Worm (Caenorhabditis elegans) whole organism, L2 larva: ENCODE results near the gene C06G1.1.

Source experiments
- C34F6.9 ChIP-seq: fragments of 150-350 bp; optimal IDR thresholded peaks from 2 replicates; lab custom pipeline; 2014; ENCODE audit warnings: missing biosample characterization, missing genetic modification characterization
- R02D3.7 ChIP-seq: fragments of 150-350 bp; optimal IDR thresholded peaks from 2 replicates; lab custom pipeline; 2014; ENCODE audit warnings: missing biosample characterization, missing genetic modification characterization
- ZK546.5 ChIP-seq: sonication (generic microtip); optimal IDR thresholded peaks from 2 replicates; lab custom pipeline; 2017; ENCODE audit warnings: missing biosample characterization, missing genetic modification characterization
- alr-1 ChIP-seq: fragments of 150-350 bp; optimal IDR thresholded peaks from 2 replicates; lab custom pipeline; 2014; ENCODE audit warnings: missing biosample characterization, missing genetic modification characterization
- aly-2 ChIP-seq: fragments of 150-350 bp; optimal IDR thresholded peaks from 2 replicates; lab custom pipeline; 2014; ENCODE audit warnings: missing biosample characterization, missing genetic modification characterization
- ama-1 ChIP-seq: fragments of 150-350 bp; optimal IDR thresholded peaks from 2 replicates; lab custom pipeline; 2018; ENCODE audit warnings: inconsistent platforms
- ceh-82 ChIP-seq: fragments of 150-350 bp; optimal IDR thresholded peaks from 2 replicates; lab custom pipeline; 2014; ENCODE audit warnings: missing biosample characterization, missing genetic modification characterization
- dmd-4 ChIP-seq: sonication (generic microtip); optimal IDR thresholded peaks from 2 replicates; lab custom pipeline; 2017; ENCODE audit warnings: missing biosample characterization, missing genetic modification characterization
- elt-1 ChIP-seq: fragments of 150-350 bp; optimal IDR thresholded peaks from 2 replicates; lab custom pipeline; 2014; ENCODE audit warnings: missing biosample characterization, missing genetic modification characterization
- elt-3 ChIP-seq: sonication (generic microtip); optimal IDR thresholded peaks from 2 replicates; lab custom pipeline; 2017; ENCODE audit warnings: missing biosample characterization, missing genetic modification characterization
- fos-1 ChIP-seq: fragments of 150-350 bp; optimal IDR thresholded peaks from 2 replicates; lab custom pipeline; 2014; ENCODE audit warnings: missing biosample characterization, missing genetic modification characterization
- lin-11 ChIP-seq: fragments of 150-350 bp; sonication (generic microtip); optimal IDR thresholded peaks from 2 replicates; lab custom pipeline; 2014; ENCODE audit warnings: missing biosample characterization, missing genetic modification characterization, inconsistent platforms, mixed read lengths
- lin-13 ChIP-seq: fragments of 150-350 bp; optimal IDR thresholded peaks from 2 replicates; lab custom pipeline; 2014; ENCODE audit warnings: missing biosample characterization, missing genetic modification reagents, missing genetic modification characterization
- lin-39 ChIP-seq: fragments of 150-350 bp; optimal IDR thresholded peaks from 2 replicates; lab custom pipeline; 2014; ENCODE audit warnings: missing biosample characterization, missing genetic modification reagents, missing genetic modification characterization
- mab-5 ChIP-seq: fragments of 150-350 bp; optimal IDR thresholded peaks from 2 replicates; lab custom pipeline; 2014; ENCODE audit warnings: missing biosample characterization, missing genetic modification characterization
- mbf-1 ChIP-seq: sonication (generic microtip); optimal IDR thresholded peaks from 2 replicates; lab custom pipeline; 2017; ENCODE audit warnings: missing biosample characterization, missing genetic modification characterization
- mdl-1 ChIP-seq, 2 experiments: fragments of 150-350 bp in 1 of 2; sonication (generic microtip) in 1 of 2; optimal IDR thresholded peaks; 2 replicates each; lab custom pipeline; 2017; ENCODE audit warnings: missing biosample characterization in 2 of 2, missing genetic modification characterization in 2 of 2
- nhr-10 ChIP-seq: sonication (generic microtip); optimal IDR thresholded peaks from 2 replicates; lab custom pipeline; 2017; ENCODE audit warnings: missing biosample characterization, missing genetic modification characterization
- nhr-11 ChIP-seq: fragments of 150-350 bp; optimal IDR thresholded peaks from 2 replicates; lab custom pipeline; 2014; ENCODE audit warnings: missing biosample characterization, missing genetic modification characterization
- nhr-21 ChIP-seq: fragments of 150-350 bp; optimal IDR thresholded peaks from 2 replicates; lab custom pipeline; 2014; ENCODE audit warnings: missing biosample characterization, missing genetic modification characterization
- nhr-23 ChIP-seq: fragments of 150-350 bp; optimal IDR thresholded peaks from 2 replicates; lab custom pipeline; 2014; ENCODE audit warnings: missing biosample characterization, missing genetic modification reagents, missing genetic modification characterization
- nhr-237 ChIP-seq: fragments of 150-350 bp; optimal IDR thresholded peaks from 2 replicates; lab custom pipeline; 2014; ENCODE audit warnings: missing biosample characterization, missing genetic modification characterization
- nhr-25 ChIP-seq: fragments of 150-350 bp; sonication (generic microtip); optimal IDR thresholded peaks from 3 replicates; lab custom pipeline; 2014; ENCODE audit warnings: missing biosample characterization, missing genetic modification characterization
- nhr-6 ChIP-seq: fragments of 150-350 bp; optimal IDR thresholded peaks from 2 replicates; lab custom pipeline; 2014; ENCODE audit warnings: missing biosample characterization, missing genetic modification characterization
- nhr-77 ChIP-seq: fragments of 150-350 bp; optimal IDR thresholded peaks from 2 replicates; lab custom pipeline; 2014; ENCODE audit warnings: missing biosample characterization, missing genetic modification characterization
- sem-4 ChIP-seq: fragments of 150-350 bp; optimal IDR thresholded peaks from 2 replicates; lab custom pipeline; 2014; ENCODE audit warnings: missing biosample characterization, missing genetic modification reagents, missing genetic modification characterization
- sma-9 ChIP-seq, 2 experiments: fragments of 150-350 bp in 1 of 2; sonication (generic microtip) in 1 of 2; optimal IDR thresholded peaks; 2 replicates each; lab custom pipeline; 2014 to 2016; ENCODE audit warnings: missing genetic modification characterization in 2 of 2, mild to moderate bottlenecking in 1 of 2, missing biosample characterization in 1 of 2, missing compliant biosample characterization in 1 of 2, missing genetic modification reagents in 1 of 2, moderate library complexity in 1 of 2
- snpc-4 ChIP-seq: fragments of 150-350 bp; optimal IDR thresholded peaks from 2 replicates; lab custom pipeline; 2014; ENCODE audit warnings: missing biosample characterization, missing genetic modification characterization
- unc-39 ChIP-seq: fragments of 150-350 bp; optimal IDR thresholded peaks from 2 replicates; lab custom pipeline; 2014; ENCODE audit warnings: missing biosample characterization, missing genetic modification characterization
- unc-62 ChIP-seq: fragments of 150-350 bp; optimal IDR thresholded peaks from 2 replicates; lab custom pipeline; 2014; ENCODE audit warnings: missing biosample characterization, missing genetic modification reagents, missing genetic modification characterization
- zag-1 ChIP-seq: fragments of 150-350 bp; optimal IDR thresholded peaks from 2 replicates; lab custom pipeline; 2014; ENCODE audit warnings: missing biosample characterization, missing genetic modification characterization
- ztf-11 ChIP-seq: sonication (generic microtip); optimal IDR thresholded peaks from 2 replicates; lab custom pipeline; 2017; ENCODE audit warnings: missing biosample characterization, missing genetic modification characterization
- ztf-4 ChIP-seq: fragments of 150-350 bp; optimal IDR thresholded peaks from 2 replicates; lab custom pipeline; 2014; ENCODE audit warnings: missing biosample characterization, missing genetic modification characterization

C06G1.1 gene

DNA sequence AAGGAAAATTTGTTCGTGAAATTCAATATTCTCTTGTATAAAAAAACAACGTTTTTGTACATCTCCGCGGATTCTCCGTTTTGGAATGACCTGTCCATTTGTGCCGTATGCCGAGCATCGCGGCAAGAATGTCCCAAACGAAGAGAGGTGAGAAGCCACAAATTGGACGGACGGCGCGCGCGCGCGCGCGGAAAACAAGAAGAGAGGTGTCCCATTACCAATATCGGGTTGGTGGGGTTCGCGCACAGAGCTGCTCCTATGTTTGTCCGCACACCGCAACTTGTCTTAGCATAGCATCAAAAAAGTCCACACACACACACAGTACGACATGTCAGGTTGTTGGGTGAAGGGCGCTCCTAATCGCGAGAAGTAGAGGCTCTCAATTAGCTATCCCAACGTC lies 41.6 kb upstream of the C06G1.1 start:
- no peak for TF ChIP-seq snpc-4 (tag; lab: Kevin White, UChicago)
- TF ChIP-seq unc-39 (tag; lab: Kevin White, UChicago): no peak
- no peak for TF ChIP-seq mab-5 (tag; lab: Kevin White, UChicago)
- TF ChIP-seq dmd-4 (tag; lab: Kevin White, UChicago): no peak
- no peak for TF ChIP-seq nhr-10 (tag; lab: Kevin White, UChicago)
- no peak for TF ChIP-seq zag-1 (tag; lab: Kevin White, UChicago)
- no peak for TF ChIP-seq elt-3 (tag; lab: Kevin White, UChicago)
- TF ChIP-seq nhr-237 (tag; lab: Kevin White, UChicago): no peak
- TF ChIP-seq ama-1 (lab: Kevin White, UChicago): no peak
- no peak for TF ChIP-seq sma-9 (GFP tag; optimal IDR thresholded peaks at IDR 0.05; lab: Kevin White, UChicago)
- TF ChIP-seq sma-9 (tag; optimal IDR thresholded peaks at IDR 0.05; lab: Kevin White, UChicago): no peak
- no peak for TF ChIP-seq sem-4
- no peak for TF ChIP-seq ceh-82 (tag; lab: Kevin White, UChicago)
- no peak for TF ChIP-seq nhr-11 (tag; lab: Kevin White, UChicago)
- no peak for TF ChIP-seq ZK546.5 (tag; lab: Kevin White, UChicago)
- no peak for TF ChIP-seq nhr-23 (tag; lab: Kevin White, UChicago)
- TF ChIP-seq lin-13 (GFP tag; lab: Kevin White, UChicago): no peak
- no peak for TF ChIP-seq alr-1 (tag; lab: Kevin White, UChicago)
- no peak for TF ChIP-seq mdl-1 (tag; optimal IDR thresholded peaks at IDR 0.05; lab: Kevin White, UChicago)
- TF ChIP-seq nhr-25 (tag; lab: Kevin White, UChicago): no peak

DNA sequence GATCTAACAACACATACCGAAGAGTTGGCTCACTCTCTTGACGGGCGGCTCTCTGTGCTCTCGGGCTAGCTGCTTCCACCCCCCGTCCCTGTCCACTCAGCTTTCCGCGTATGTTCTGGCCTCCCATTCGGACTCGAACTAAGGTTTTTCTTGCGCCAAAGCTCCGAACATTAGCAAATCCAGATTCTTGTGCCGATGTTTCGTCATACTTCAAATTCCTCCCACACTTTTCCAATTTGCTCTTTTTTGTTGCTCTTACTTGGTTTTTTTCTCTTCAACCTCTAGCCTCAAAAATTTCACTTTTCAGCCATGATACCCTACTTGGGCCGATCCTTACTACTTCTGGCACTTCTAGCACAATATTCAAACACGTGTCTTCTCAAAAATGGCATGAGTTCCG lies 38.2 kb upstream of the C06G1.1 start, which contains the start of gene cdh-9:
Gene cdh-9, plus strand, starts transcription at position 301 of the 400 bp plus-strand sequence.
- TF ChIP-seq alr-1 (tag; lab: Kevin White, UChicago) (no peak), mdl-1 (tag; optimal IDR thresholded peaks at IDR 0.05; lab: Kevin White, UChicago) (no peak), unc-39 (tag; lab: Kevin White, UChicago) (no peak), C34F6.9 (tag; lab: Kevin White, UChicago) (no peak), sem-4 (no peak), ztf-4 (no peak), unc-62 (GFP tag; lab: Kevin White, UChicago) (no peak), R02D3.7 (tag; lab: Kevin White, UChicago) (no peak), elt-1 (tag; lab: Kevin White, UChicago) (no peak), sma-9 (GFP tag; optimal IDR thresholded peaks at IDR 0.05; lab: Kevin White, UChicago) (no peak), sma-9 (tag; optimal IDR thresholded peaks at IDR 0.05; lab: Kevin White, UChicago) (no peak), nhr-6 (tag; lab: Kevin White, UChicago) (no peak), zag-1 (tag; lab: Kevin White, UChicago) (no peak), mbf-1 (tag; lab: Kevin White, UChicago) (no peak), nhr-21 (tag; lab: Kevin White, UChicago) (no peak), nhr-11 (tag; lab: Kevin White, UChicago) (no peak), fos-1 (tag; lab: Kevin White, UChicago) (no peak), nhr-237 (tag; lab: Kevin White, UChicago) (no peak), dmd-4 (tag; lab: Kevin White, UChicago) (no peak), nhr-10 (tag; lab: Kevin White, UChicago) (no peak), nhr-23 (tag; lab: Kevin White, UChicago) (no peak)
- TF ChIP-seq, all 48 proteins: peak for 0

DNA sequence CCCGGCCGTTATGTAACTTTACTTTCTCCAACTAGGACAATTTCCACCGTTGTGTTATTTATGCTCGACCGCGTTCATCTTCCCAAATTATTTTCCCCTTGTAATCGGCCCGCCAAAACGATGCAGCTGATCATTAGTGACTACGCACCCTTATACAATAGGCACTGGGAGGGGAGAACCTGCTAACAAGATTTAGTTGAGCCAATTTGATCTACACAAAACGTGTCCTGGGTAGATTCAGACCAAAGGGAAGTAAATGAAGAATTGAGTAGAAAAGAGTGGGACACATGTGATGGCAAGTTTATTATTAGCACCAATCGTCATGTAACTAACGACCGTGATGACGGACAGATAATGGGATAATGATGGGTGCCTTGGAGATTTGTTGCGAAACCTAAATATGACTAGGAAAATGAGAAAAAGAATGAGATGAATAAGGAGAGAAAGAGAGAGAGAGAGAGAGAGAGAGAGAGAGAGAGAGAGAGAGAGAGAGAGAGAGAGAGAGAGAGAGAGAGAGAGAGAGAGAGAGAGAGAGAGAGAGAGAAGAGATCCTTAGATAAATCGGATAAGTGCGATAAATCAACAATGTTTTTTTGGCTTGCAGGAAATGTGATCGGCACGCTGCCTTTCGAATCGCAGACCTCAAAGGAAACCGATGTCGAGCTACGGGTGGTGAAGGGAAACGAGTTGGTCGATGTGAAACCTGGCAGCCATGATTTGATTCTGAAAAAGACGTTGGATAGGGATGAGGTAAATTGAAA lies 37.5 kb upstream of the C06G1.1 start:
- TF ChIP-seq lin-11 (tag; lab: Kevin White, UChicago) (no peak), mbf-1 (tag; lab: Kevin White, UChicago) (no peak), aly-2 (tag; lab: Kevin White, UChicago) (no peak), elt-1 (tag; lab: Kevin White, UChicago) (no peak), ceh-82 (tag; lab: Kevin White, UChicago) (no peak), sem-4 (no peak)

DNA sequence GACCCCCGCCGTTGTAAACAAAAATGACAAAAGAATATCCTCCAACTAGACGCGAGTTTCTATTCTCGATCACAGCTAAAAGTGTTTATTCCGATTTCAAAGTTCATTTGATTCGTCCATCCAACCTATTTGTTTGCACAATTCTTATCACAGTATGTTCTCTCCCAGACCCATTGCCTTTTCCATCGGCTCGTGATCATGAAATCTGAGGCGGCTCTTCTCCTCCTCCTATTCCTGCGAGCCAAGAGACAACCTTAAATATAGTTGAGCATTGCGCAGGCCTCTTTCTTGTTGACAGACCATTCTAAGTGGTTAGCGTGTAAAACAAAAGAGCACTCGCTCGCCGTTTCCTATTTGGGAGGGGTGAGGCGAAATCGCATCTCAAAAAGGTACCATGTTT lies 36.2 kb upstream of the C06G1.1 start:
- TF ChIP-seq ztf-11 (tag; lab: Kevin White, UChicago) (no peak), elt-1 (tag; lab: Kevin White, UChicago) (no peak), R02D3.7 (tag; lab: Kevin White, UChicago) (no peak), lin-13 (GFP tag; lab: Kevin White, UChicago) (no peak), nhr-77 (tag; lab: Kevin White, UChicago) (no peak), ztf-4 (no peak), lin-39 (no peak), mbf-1 (tag; lab: Kevin White, UChicago) (no peak)
